Worm (Caenorhabditis elegans) whole organism, L1 larva: ENCODE measurements around the gene K06A4.6.

ENCODE experiments used
- C16A3.4 ChIP-seq: fragments of 150-350 bp; optimal IDR thresholded peaks from 2 replicates; lab custom pipeline; 2014; ENCODE audit warnings: missing biosample characterization, missing genetic modification characterization
- Y116A8C.19 ChIP-seq: sonication (generic microtip); optimal IDR thresholded peaks from 2 replicates; lab custom pipeline; 2016; ENCODE audit warnings: missing compliant biosample characterization, missing genetic modification characterization, borderline replicate concordance
- alr-1 ChIP-seq: fragments of 200-800 bp; sonication (Bioruptor generic); optimal IDR thresholded peaks from 2 replicates; lab custom pipeline; 2018; ENCODE audit warnings: borderline replicate concordance, mild to moderate bottlenecking, missing genetic modification characterization, missing compliant biosample characterization
- aly-2 ChIP-seq: fragments of 150-350 bp; optimal IDR thresholded peaks from 2 replicates; lab custom pipeline; 2014; ENCODE audit warnings: missing biosample characterization, missing genetic modification characterization
- ama-1 ChIP-seq: fragments of 150-350 bp; optimal IDR thresholded peaks from 2 replicates; lab custom pipeline; 2014
- blmp-1 ChIP-seq: fragments of 150-350 bp; optimal IDR thresholded peaks from 2 replicates; lab custom pipeline; 2014; ENCODE audit warnings: missing biosample characterization, missing genetic modification characterization
- ceh-8 ChIP-seq: fragments of 200-800 bp; sonication (Bioruptor generic); optimal IDR thresholded peaks from 2 replicates; lab custom pipeline; 2018; ENCODE audit warnings: mild to moderate bottlenecking, missing genetic modification characterization, moderate library complexity, missing compliant biosample characterization
- ceh-82 ChIP-seq, 3 experiments: fragments of 150-350 bp in 1 of 3; sonication (generic microtip) in 2 of 3; optimal IDR thresholded peaks; 2 replicates each; lab custom pipeline; 2014 to 2017; ENCODE audit warnings: missing biosample characterization in 3 of 3, missing genetic modification characterization in 3 of 3
- egl-27 ChIP-seq, 2 experiments: fragments of 150-350 bp in 1 of 2; sonication (generic microtip); optimal IDR thresholded peaks; 3 replicates each; lab custom pipeline; 2017 to 2018; ENCODE audit warnings: missing biosample characterization in 2 of 2, missing genetic modification characterization in 2 of 2, missing genetic modification reagents in 2 of 2
- elt-2 ChIP-seq: sonication (generic microtip); optimal IDR thresholded peaks from 2 replicates; lab custom pipeline; 2016; ENCODE audit warnings: missing genetic modification characterization, mild to moderate bottlenecking, inconsistent platforms, missing compliant biosample characterization, missing genetic modification reagents
- elt-3 ChIP-seq, 6 experiments: fragments of 150-350 bp in 1 of 6; sonication (generic microtip); optimal IDR thresholded peaks; 2 replicates each; lab custom pipeline; 2017 to 2018; ENCODE audit warnings: missing biosample characterization in 6 of 6, missing genetic modification characterization in 6 of 6, inconsistent platforms in 1 of 6
- fkh-10 ChIP-seq: sonication (generic microtip); optimal IDR thresholded peaks from 2 replicates; lab custom pipeline; 2017; ENCODE audit warnings: missing biosample characterization, missing genetic modification reagents, missing genetic modification characterization
- fkh-8 ChIP-seq: sonication (generic microtip); optimal IDR thresholded peaks from 2 replicates; lab custom pipeline; 2016; ENCODE audit warnings: mild to moderate bottlenecking, missing genetic modification characterization, missing compliant biosample characterization
- fos-1 ChIP-seq: fragments of 150-350 bp; optimal IDR thresholded peaks from 2 replicates; lab custom pipeline; 2014; ENCODE audit warnings: missing biosample characterization, missing genetic modification characterization
- irx-1 ChIP-seq: sonication (generic microtip); optimal IDR thresholded peaks from 2 replicates; lab custom pipeline; 2016; ENCODE audit warnings: missing genetic modification characterization, missing compliant biosample characterization
- isw-1 ChIP-seq: fragments of 200-800 bp; sonication (Bioruptor generic); IDR thresholded peaks from 2 replicates; pipeline ENCODE4 v1.3.6; 2022; ENCODE audit warnings: missing genetic modification characterization, missing compliant biosample characterization
- jun-1 ChIP-seq: fragments of 150-350 bp; optimal IDR thresholded peaks from 2 replicates; lab custom pipeline; 2014; ENCODE audit warnings: missing biosample characterization, missing genetic modification reagents, missing genetic modification characterization
- lin-14 ChIP-seq: fragments of 200-800 bp; sonication (Bioruptor generic); optimal IDR thresholded peaks from 2 replicates; lab custom pipeline; 2018; ENCODE audit warnings: mild to moderate bottlenecking, missing genetic modification characterization, moderate library complexity, missing compliant biosample characterization
- lin-15B ChIP-seq: fragments of 150-350 bp; sonication (generic microtip); optimal IDR thresholded peaks from 3 replicates; lab custom pipeline; 2014; ENCODE audit warnings: missing biosample characterization, missing genetic modification characterization
- lin-35 ChIP-seq, 2 experiments: fragments of 150-350 bp; optimal IDR thresholded peaks; 2 replicates each; lab custom pipeline; 2014; ENCODE audit warnings: missing biosample characterization in 2 of 2, missing genetic modification characterization in 2 of 2, missing genetic modification reagents in 2 of 2
- lin-39 ChIP-seq: fragments of 150-350 bp; optimal IDR thresholded peaks from 2 replicates; lab custom pipeline; 2014; ENCODE audit warnings: missing biosample characterization, missing genetic modification reagents, missing genetic modification characterization
- lsy-2 ChIP-seq, 2 experiments: fragments of 150-350 bp; optimal IDR thresholded peaks; 2 replicates each; lab custom pipeline; 2014; ENCODE audit warnings: missing biosample characterization in 2 of 2, missing genetic modification characterization in 2 of 2
- mdl-1 ChIP-seq, 2 experiments: fragments of 150-350 bp; optimal IDR thresholded peaks; 2 replicates each; lab custom pipeline; 2014 to 2017; ENCODE audit warnings: missing biosample characterization in 2 of 2, missing genetic modification characterization in 2 of 2, inconsistent platforms in 1 of 2
- mep-1 ChIP-seq: fragments of 150-350 bp; optimal IDR thresholded peaks from 2 replicates; lab custom pipeline; 2014; ENCODE audit warnings: missing biosample characterization, missing genetic modification characterization
- nhr-20 ChIP-seq: sonication (generic microtip); optimal IDR thresholded peaks from 2 replicates; lab custom pipeline; 2016; ENCODE audit warnings: mild to moderate bottlenecking, missing genetic modification characterization, missing compliant biosample characterization
- nhr-237 ChIP-seq: fragments of 150-350 bp; optimal IDR thresholded peaks from 2 replicates; lab custom pipeline; 2014; ENCODE audit warnings: missing biosample characterization, missing genetic modification characterization
- nhr-47 ChIP-seq: sonication (generic microtip); optimal IDR thresholded peaks from 2 replicates; lab custom pipeline; 2016; ENCODE audit warnings: mild to moderate bottlenecking, missing genetic modification characterization, moderate library complexity, missing compliant biosample characterization
- nhr-71 ChIP-seq: sonication (generic microtip); optimal IDR thresholded peaks from 2 replicates; lab custom pipeline; 2016; ENCODE audit warnings: mild to moderate bottlenecking, missing genetic modification characterization, moderate library complexity, missing compliant biosample characterization
- nhr-76 ChIP-seq: sonication (generic microtip); optimal IDR thresholded peaks from 2 replicates; lab custom pipeline; 2017; ENCODE audit warnings: missing biosample characterization, missing genetic modification characterization
- nhr-85 ChIP-seq: sonication (generic microtip); peaks from one replicate; lab custom pipeline; 2016; ENCODE audit warnings: missing genetic modification characterization, inconsistent platforms, missing compliant biosample characterization
- nhr-90 ChIP-seq: sonication (generic microtip); optimal IDR thresholded peaks from 2 replicates; lab custom pipeline; 2016; ENCODE audit warnings: mild to moderate bottlenecking, missing genetic modification characterization, missing compliant biosample characterization; ENCODE audit not compliant: poor library complexity
- rnt-1 ChIP-seq: sonication (generic microtip); optimal IDR thresholded peaks from 2 replicates; lab custom pipeline; 2016; ENCODE audit warnings: mild to moderate bottlenecking, missing genetic modification characterization, moderate library complexity, missing compliant biosample characterization
- sox-4 ChIP-seq: sonication (generic microtip); optimal IDR thresholded peaks from 2 replicates; lab custom pipeline; 2016; ENCODE audit warnings: missing genetic modification characterization, missing compliant biosample characterization
- tbx-2 ChIP-seq: sonication (generic microtip); optimal IDR thresholded peaks from 2 replicates; lab custom pipeline; 2016; ENCODE audit warnings: missing genetic modification characterization, missing compliant biosample characterization
- unc-30 ChIP-seq: sonication (generic microtip); optimal IDR thresholded peaks from 2 replicates; lab custom pipeline; 2017; ENCODE audit warnings: missing biosample characterization, missing genetic modification characterization
- unc-62 ChIP-seq: fragments of 150-350 bp; optimal IDR thresholded peaks from 2 replicates; lab custom pipeline; 2014; ENCODE audit warnings: missing biosample characterization, missing genetic modification reagents, missing genetic modification characterization
- unc-98 ChIP-seq: fragments of 200-800 bp; sonication (Bioruptor generic); IDR thresholded peaks from 2 replicates; pipeline ENCODE4 v1.3.6; 2022; ENCODE audit warnings: missing genetic modification characterization, missing compliant biosample characterization
- xbp-1 ChIP-seq: sonication (generic microtip); optimal IDR thresholded peaks from 2 replicates; lab custom pipeline; 2016; ENCODE audit warnings: missing genetic modification characterization, missing compliant biosample characterization
- ztf-4 ChIP-seq: fragments of 150-350 bp; optimal IDR thresholded peaks from 2 replicates; lab custom pipeline; 2014; ENCODE audit warnings: missing biosample characterization, missing genetic modification characterization

The K06A4.6 gene

ce11 chrV:9451485-9451884, 29.0 kb downstream of the K06A4.6 start:
- TF ChIP-seq lsy-2 (tag; optimal IDR thresholded peaks at IDR 0.05; lab: Kevin White, UChicago) = no peak
- no peak for TF ChIP-seq C16A3.4 (tag; lab: Kevin White, UChicago)
- TF ChIP-seq elt-3 (tag; optimal IDR thresholded peaks at IDR 0.05; lab: Kevin White, UChicago) = no peak
- no peak for TF ChIP-seq unc-98 (GFP tag; lab: Robert Waterston, UW)
- TF ChIP-seq lin-15B (tag; lab: Kevin White, UChicago) = no peak
- TF ChIP-seq blmp-1 = no peak
- no peak for TF ChIP-seq egl-27 (tag; optimal IDR thresholded peaks at IDR 0.05; lab: Kevin White, UChicago)
- no peak for TF ChIP-seq Y116A8C.19 (tag; lab: Kevin White, UChicago)
- no peak for TF ChIP-seq fos-1 (tag; lab: Kevin White, UChicago)
- no peak for TF ChIP-seq isw-1 (GFP tag; lab: Robert Waterston, UW)
- TF ChIP-seq irx-1 = no peak
- no peak for TF ChIP-seq nhr-47 (tag; lab: Kevin White, UChicago)
- no peak for TF ChIP-seq fkh-8 (tag; lab: Kevin White, UChicago)
- TF ChIP-seq lin-14 (GFP tag; lab: Kevin White, UChicago) = no peak
- TF ChIP-seq aly-2 = no peak
- TF ChIP-seq, all 84 proteins: peak for 0

- no peak for TF ChIP-seq rnt-1
- TF ChIP-seq blmp-1 = peak; percentile 59
- peak; percentile 80 for TF ChIP-seq nhr-85
These were observed 35.8 kb downstream of the K06A4.6 start for ce11 chrV:9444618-9445017.

ce11 chrV:9443748-9444147, 36.7 kb downstream of the K06A4.6 start, which contains the start of gene wdr-62:
Gene wdr-62 (plus strand): TSS chrV:9444048.
- peak; percentile 40 for TF ChIP-seq nhr-85
- no peak for TF ChIP-seq elt-2 (tag; lab: Kevin White, UChicago)
- TF ChIP-seq blmp-1 = peak; percentile 76
- TF ChIP-seq lin-14 (GFP tag; lab: Kevin White, UChicago) = peak; percentile 33

- TF ChIP-seq ceh-8 (no peak), tbx-2 (tag; lab: Kevin White, UChicago) (no peak), isw-1 (GFP tag; lab: Robert Waterston, UW) (no peak), elt-3 (tag; optimal IDR thresholded peaks at IDR 0.05; lab: Kevin White, UChicago) (no peak), nhr-71 (peak; percentile 20), elt-2 (tag; lab: Kevin White, UChicago) (peak; percentile 94), rnt-1 (no peak), egl-27 (tag; optimal IDR thresholded peaks at IDR 0.05; lab: Kevin White, UChicago) (no peak), lin-35 (GFP tag; optimal IDR thresholded peaks at IDR 0.05; lab: Kevin White, UChicago) (peak in 1 of 2 experiments; percentile 63), ceh-82 (tag; optimal IDR thresholded peaks at IDR 0.05; lab: Kevin White, UChicago) (no peak), nhr-20 (tag; lab: Kevin White, UChicago) (peak; percentile 4), lin-39 (no peak), unc-62 (no peak), fkh-8 (tag; lab: Kevin White, UChicago) (no peak), ama-1 (lab: Kevin White, UChicago) (no peak), nhr-90 (peak; percentile 22), jun-1 (tag; lab: Kevin White, UChicago) (no peak), unc-30 (tag; lab: Kevin White, UChicago) (no peak), alr-1 (tag; lab: Kevin White, UChicago) (no peak), Y116A8C.19 (tag; lab: Kevin White, UChicago) (no peak), mep-1 (tag; lab: Kevin White, UChicago) (no peak), mdl-1 (tag; optimal IDR thresholded peaks at IDR 0.05; lab: Kevin White, UChicago) (peak in 1 of 2 experiments; percentile 13), nhr-76 (tag; lab: Kevin White, UChicago) (no peak), xbp-1 (no peak), fkh-10 (GFP tag; lab: Kevin White, UChicago) (no peak), sox-4 (tag; lab: Kevin White, UChicago) (no peak), nhr-237 (tag; lab: Kevin White, UChicago) (no peak), ztf-4 (tag; lab: Kevin White, UChicago) (no peak)
These were observed 37.4 kb downstream of the K06A4.6 start for ce11 chrV:9443109-9443508.
